Worm (Caenorhabditis elegans) whole organism, late embryonic: ENCODE data around the gene par-5.

ENCODE experiments used
- ama-1 ChIP-seq: fragments of 150-350 bp; optimal IDR thresholded peaks from 2 replicates; lab custom pipeline; 2014
- ceh-19 ChIP-seq: fragments of 200-800 bp; sonication (Bioruptor generic); optimal IDR thresholded peaks from 2 replicates; lab custom pipeline; 2018; ENCODE audit warnings: mild to moderate bottlenecking, missing genetic modification characterization, missing compliant biosample characterization
- ceh-24 ChIP-seq: sonication (generic microtip); optimal IDR thresholded peaks from 2 replicates; lab custom pipeline; 2016; ENCODE audit warnings: mild to moderate bottlenecking, missing genetic modification characterization, missing compliant biosample characterization
- dve-1 ChIP-seq: sonication (generic microtip); optimal IDR thresholded peaks from 2 replicates; lab custom pipeline; 2017; ENCODE audit warnings: antibody characterized with exemption, mild to moderate bottlenecking, missing genetic modification characterization, missing compliant biosample characterization
- elt-2 ChIP-seq: sonication (generic microtip); optimal IDR thresholded peaks from 2 replicates; lab custom pipeline; 2016; ENCODE audit warnings: missing genetic modification reagents, missing genetic modification characterization, missing compliant biosample characterization
- fax-1 ChIP-seq: sonication (generic microtip); optimal IDR thresholded peaks from 2 replicates; lab custom pipeline; 2016; ENCODE audit warnings: missing genotype, missing genetic modification characterization, missing compliant biosample characterization
- mec-3 ChIP-seq: sonication (generic microtip); optimal IDR thresholded peaks from 2 replicates; lab custom pipeline; 2016; ENCODE audit warnings: borderline replicate concordance, missing genetic modification characterization, missing compliant biosample characterization
- pha-4 ChIP-seq: fragments of 150-350 bp; optimal IDR thresholded peaks from 2 replicates; lab custom pipeline; 2018; ENCODE audit warnings: missing biosample characterization, missing genetic modification reagents, missing genetic modification characterization
- pqm-1 ChIP-seq: sonication (generic microtip); optimal IDR thresholded peaks from 2 replicates; lab custom pipeline; 2016; ENCODE audit warnings: missing genetic modification characterization, missing compliant biosample characterization
- rnt-1 ChIP-seq: sonication (generic microtip); optimal IDR thresholded peaks from 2 replicates; lab custom pipeline; 2016; ENCODE audit warnings: missing genetic modification characterization, missing compliant biosample characterization
- syd-9 ChIP-seq: sonication (generic microtip); optimal IDR thresholded peaks from 2 replicates; lab custom pipeline; 2016; ENCODE audit warnings: mild to moderate bottlenecking, missing genetic modification characterization, moderate library complexity, missing compliant biosample characterization
- tbx-2 ChIP-seq: sonication (generic microtip); optimal IDR thresholded peaks from 2 replicates; lab custom pipeline; 2016; ENCODE audit warnings: missing genetic modification characterization, missing compliant biosample characterization

- TF ChIP-seq tbx-2 (tag; lab: Kevin White, UChicago) (no peak), pha-4 (no peak), syd-9 (tag; lab: Kevin White, UChicago) (no peak), ceh-24 (tag; lab: Kevin White, UChicago) (no peak), pqm-1 (tag; lab: Kevin White, UChicago) (no peak), dve-1 (no peak), elt-2 (tag; lab: Kevin White, UChicago) (peak; percentile 34), ama-1 (lab: Kevin White, UChicago) (no peak), rnt-1 (tag; lab: Kevin White, UChicago) (no peak), fax-1 (tag; lab: Kevin White, UChicago) (no peak), mec-3 (tag; lab: Kevin White, UChicago) (no peak), ceh-19 (GFP tag; lab: Kevin White, UChicago) (no peak)
These were observed 50.7 kb downstream of the par-5 start for ce11 chrIV:11771064-11771463.
